Worm (Caenorhabditis elegans) whole organism, L4 larva: ENCODE measurements around the gene F21E9.2.

ENCODE experiments used
- F10B5.3 ChIP-seq: sonication (generic microtip); optimal IDR thresholded peaks from 2 replicates; lab custom pipeline; 2016; ENCODE audit warnings: mild to moderate bottlenecking, missing genetic modification characterization, missing compliant biosample characterization
- F37D6.2 ChIP-seq: sonication (generic microtip); optimal IDR thresholded peaks from 2 replicates; lab custom pipeline; 2016; ENCODE audit warnings: mild to moderate bottlenecking, missing genetic modification characterization, missing compliant biosample characterization
- T26A8.4 ChIP-seq: fragments of 200-800 bp; sonication (Bioruptor generic); IDR thresholded peaks from 2 replicates; pipeline ENCODE4 v1.3.6; 2022; ENCODE audit warnings: missing genetic modification characterization, missing compliant biosample characterization
- Y5F2A.4 ChIP-seq: fragments of 200-800 bp; sonication (Bioruptor generic); optimal IDR thresholded peaks from 2 replicates; lab custom pipeline; 2018; ENCODE audit warnings: mild to moderate bottlenecking, missing genetic modification characterization, missing compliant biosample characterization
- ZK337.2 ChIP-seq: fragments of 200-800 bp; sonication (Bioruptor generic); IDR thresholded peaks from 2 replicates; pipeline ENCODE4 v1.3.6; 2022; ENCODE audit warnings: missing genetic modification reagents, missing genetic modification characterization, missing compliant biosample characterization
- aha-1 ChIP-seq: fragments of 150-350 bp; peaks from one replicate; lab custom pipeline; 2014; ENCODE audit warnings: missing biosample characterization, missing genetic modification characterization
- ceh-20 ChIP-seq: fragments of 200-800 bp; sonication (Bioruptor generic); IDR thresholded peaks from 2 replicates; pipeline ENCODE4 v1.3.6; 2022; ENCODE audit warnings: missing genetic modification reagents, missing genetic modification characterization, missing compliant biosample characterization
- ceh-32 ChIP-seq: sonication (generic microtip); optimal IDR thresholded peaks from 2 replicates; lab custom pipeline; 2016; ENCODE audit warnings: mild to moderate bottlenecking, missing genetic modification characterization, missing compliant biosample characterization; ENCODE audit not compliant: poor library complexity
- ceh-62 ChIP-seq: sonication (generic microtip); optimal IDR thresholded peaks from 2 replicates; lab custom pipeline; 2017; ENCODE audit warnings: missing biosample characterization, missing genetic modification characterization
- ctbp-1 ChIP-seq: fragments of 200-800 bp; sonication (Bioruptor generic); IDR thresholded peaks from 2 replicates; pipeline ENCODE4 v1.3.6; 2022; ENCODE audit warnings: missing genetic modification reagents, missing genetic modification characterization, missing compliant biosample characterization
- dmd-8 ChIP-seq: fragments of 200-800 bp; sonication (Bioruptor generic); IDR thresholded peaks from 2 replicates; pipeline ENCODE4 v1.3.6; 2022; ENCODE audit warnings: missing genetic modification characterization, missing compliant biosample characterization
- dve-1 ChIP-seq: sonication (generic microtip); optimal IDR thresholded peaks from 2 replicates; lab custom pipeline; 2017; ENCODE audit warnings: antibody characterized with exemption, mild to moderate bottlenecking, missing genetic modification characterization, missing compliant biosample characterization; ENCODE audit not compliant: insufficient read depth
- egl-43 ChIP-seq: fragments of 200-800 bp; sonication (Bioruptor generic); IDR thresholded peaks from 2 replicates; pipeline ENCODE4 v1.3.6; 2022; ENCODE audit warnings: missing genetic modification reagents, missing genetic modification characterization, missing compliant biosample characterization
- fkh-10 ChIP-seq: fragments of 150-350 bp; optimal IDR thresholded peaks from 2 replicates; lab custom pipeline; 2014; ENCODE audit warnings: missing biosample characterization, missing genetic modification reagents, missing genetic modification characterization
- fos-1 ChIP-seq: fragments of 150-350 bp; optimal IDR thresholded peaks from 2 replicates; lab custom pipeline; 2014; ENCODE audit warnings: missing biosample characterization, missing genetic modification characterization
- hif-1 ChIP-seq, 2 experiments: sonication (generic microtip); optimal IDR thresholded peaks; 2 replicates each; lab custom pipeline; 2016 to 2017; ENCODE audit warnings: missing compliant biosample characterization in 2 of 2, missing genetic modification characterization in 2 of 2, missing genetic modification reagents in 2 of 2, missing genotype in 2 of 2, mild to moderate bottlenecking in 1 of 2
- hlh-11 ChIP-seq: fragments of 200-800 bp; sonication (Bioruptor generic); optimal IDR thresholded peaks from 2 replicates; lab custom pipeline; 2018; ENCODE audit warnings: mild to moderate bottlenecking, missing genetic modification characterization, missing compliant biosample characterization
- lim-7 ChIP-seq: fragments of 200-800 bp; sonication (Bioruptor generic); IDR thresholded peaks from 2 replicates; pipeline ENCODE4 v1.3.6; 2022; ENCODE audit warnings: missing genetic modification characterization, missing compliant biosample characterization
- lin-13 ChIP-seq: fragments of 150-350 bp; optimal IDR thresholded peaks from 2 replicates; lab custom pipeline; 2014; ENCODE audit warnings: missing biosample characterization, missing genetic modification reagents, missing genetic modification characterization
- lin-38 ChIP-seq: fragments of 200-800 bp; sonication (Bioruptor generic); IDR thresholded peaks from 2 replicates; pipeline ENCODE4 v1.3.6; 2022; ENCODE audit warnings: missing genetic modification reagents, missing genetic modification characterization, missing compliant biosample characterization
- lsy-2 ChIP-seq, 2 experiments: fragments of 150-350 bp in 1 of 2; sonication (generic microtip) in 1 of 2; optimal IDR thresholded peaks; 2 replicates each; lab custom pipeline; 2014 to 2017; ENCODE audit warnings: missing biosample characterization in 2 of 2, missing genetic modification characterization in 2 of 2
- madf-5 ChIP-seq, 2 experiments: fragments of 200-800 bp; sonication (Bioruptor generic); IDR thresholded peaks; 2 replicates each; pipeline ENCODE4 v1.3.6; 2022; ENCODE audit warnings: missing compliant biosample characterization in 2 of 2, missing genetic modification characterization in 2 of 2
- madf-9 ChIP-seq: fragments of 200-800 bp; sonication (Bioruptor generic); conservative IDR thresholded peaks from 2 replicates; pipeline ENCODE4 v1.3.6; 2022; ENCODE audit warnings: missing genetic modification reagents, missing genetic modification characterization, missing compliant biosample characterization
- mdl-1 ChIP-seq, 2 experiments: fragments of 150-350 bp in 1 of 2; sonication (generic microtip) in 1 of 2; optimal IDR thresholded peaks; 2 replicates each; lab custom pipeline; 2014 to 2017; ENCODE audit warnings: missing biosample characterization in 2 of 2, missing genetic modification characterization in 2 of 2
- mes-2 ChIP-seq: sonication (generic microtip); optimal IDR thresholded peaks from 2 replicates; lab custom pipeline; 2016; ENCODE audit warnings: missing genotype, mild to moderate bottlenecking, missing genetic modification characterization, missing compliant biosample characterization; ENCODE audit not compliant: poor library complexity, severe bottlenecking
- mxl-3 ChIP-seq: fragments of 200-800 bp; sonication (Bioruptor generic); optimal IDR thresholded peaks from 2 replicates; lab custom pipeline; 2018; ENCODE audit warnings: mild to moderate bottlenecking, missing genetic modification characterization, missing compliant biosample characterization
- nhr-11 ChIP-seq: fragments of 150-350 bp; optimal IDR thresholded peaks from 2 replicates; lab custom pipeline; 2014; ENCODE audit warnings: missing biosample characterization, missing genetic modification characterization
- nhr-111 ChIP-seq: fragments of 200-800 bp; sonication (Bioruptor generic); optimal IDR thresholded peaks from 2 replicates; lab custom pipeline; 2018; ENCODE audit warnings: mild to moderate bottlenecking, missing genetic modification characterization, missing compliant biosample characterization
- nhr-28 ChIP-seq: fragments of 150-350 bp; optimal IDR thresholded peaks from 2 replicates; lab custom pipeline; 2014; ENCODE audit warnings: missing biosample characterization, missing genetic modification characterization
- pha-4 ChIP-seq, 2 experiments: fragments of 150-350 bp in 1 of 2; fragments of 200-800 bp in 1 of 2; sonication (Bioruptor generic) in 1 of 2; IDR thresholded peaks in 1 of 2; optimal IDR thresholded peaks in 1 of 2; 2 replicates each; pipeline versions ENCODE4 v1.3.6 to Lab custom; 2014 to 2022; ENCODE audit warnings: missing genetic modification characterization in 2 of 2, missing genetic modification reagents in 2 of 2, missing biosample characterization in 1 of 2, missing compliant biosample characterization in 1 of 2
- php-3 ChIP-seq: fragments of 200-800 bp; sonication (Bioruptor generic); IDR thresholded peaks from 2 replicates; pipeline ENCODE4 v1.3.6; 2022; ENCODE audit warnings: missing genetic modification reagents, missing genetic modification characterization, missing compliant biosample characterization
- pqm-1 ChIP-seq: sonication (generic microtip); optimal IDR thresholded peaks from 2 replicates; lab custom pipeline; 2017; ENCODE audit warnings: missing biosample characterization, missing genetic modification characterization
- rbr-2 ChIP-seq: sonication (generic microtip); optimal IDR thresholded peaks from 2 replicates; lab custom pipeline; 2016; ENCODE audit warnings: missing genotype, missing genetic modification characterization, missing compliant biosample characterization
- saeg-2 ChIP-seq: fragments of 200-800 bp; sonication (Bioruptor generic); IDR thresholded peaks from 2 replicates; pipeline ENCODE4 v1.3.6; 2022; ENCODE audit warnings: missing genetic modification reagents, missing genetic modification characterization, missing compliant biosample characterization
- sdz-12 ChIP-seq: fragments of 200-800 bp; sonication (Bioruptor generic); optimal IDR thresholded peaks from 2 replicates; lab custom pipeline; 2018; ENCODE audit warnings: mild to moderate bottlenecking, missing genetic modification characterization, missing compliant biosample characterization
- set-16 ChIP-seq: fragments of 200-800 bp; sonication (Bioruptor generic); IDR thresholded peaks from 2 replicates; pipeline ENCODE4 v1.3.6; 2022; ENCODE audit warnings: missing genetic modification reagents, missing genetic modification characterization, missing compliant biosample characterization
- spr-3 ChIP-seq: fragments of 200-800 bp; sonication (Bioruptor generic); optimal IDR thresholded peaks from 2 replicates; lab custom pipeline; 2018; ENCODE audit warnings: mild to moderate bottlenecking, missing genetic modification characterization, missing compliant biosample characterization
- tra-1 ChIP-seq: fragments of 200-800 bp; sonication (Bioruptor generic); IDR thresholded peaks from 2 replicates; pipeline ENCODE4 v1.3.6; 2022; ENCODE audit warnings: missing genetic modification reagents, missing genetic modification characterization, missing compliant biosample characterization
- zfp-3 ChIP-seq: fragments of 200-800 bp; sonication (Bioruptor generic); conservative IDR thresholded peaks from 2 replicates; pipeline ENCODE4 v1.3.6; 2022; ENCODE audit warnings: missing genetic modification reagents, missing genetic modification characterization, missing compliant biosample characterization
- zip-11 ChIP-seq: fragments of 200-800 bp; sonication (Bioruptor generic); IDR thresholded peaks from 2 replicates; pipeline ENCODE4 v1.3.6; 2022; ENCODE audit warnings: missing genetic modification characterization, missing compliant biosample characterization
- zip-2 ChIP-seq: fragments of 150-350 bp; optimal IDR thresholded peaks from 2 replicates; lab custom pipeline; 2014; ENCODE audit warnings: missing biosample characterization, missing genetic modification characterization

F21E9.2 gene

DNA sequence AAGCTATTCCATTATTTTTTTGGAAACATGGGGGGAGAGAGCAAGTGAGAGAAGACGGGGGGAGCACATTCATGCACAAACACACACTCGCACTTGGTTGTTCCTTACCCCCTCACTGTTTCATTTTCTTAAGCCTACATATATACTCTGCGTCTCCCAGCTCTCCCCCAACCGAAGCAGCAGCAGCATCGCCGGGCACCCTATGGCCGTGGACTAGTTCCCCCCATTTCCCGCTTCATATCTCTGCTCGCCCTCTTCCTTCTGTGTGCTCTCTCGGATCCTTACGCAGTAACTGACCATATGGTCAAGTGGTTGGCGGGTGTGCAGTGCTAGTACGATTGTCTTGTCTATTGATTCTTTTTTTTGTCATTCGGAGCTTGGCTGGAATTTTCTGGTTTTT, 27.5 kb downstream of the F21E9.2 start (continued):
- peak; percentile 80 for TF ChIP-seq mxl-3 (GFP tag; lab: Kevin White, UChicago)
- no peak for TF ChIP-seq sdz-12 (GFP tag; lab: Kevin White, UChicago)
- no peak for TF ChIP-seq fos-1 (tag; lab: Kevin White, UChicago)
- peak; percentile 66 for TF ChIP-seq pqm-1 (tag; lab: Kevin White, UChicago)
- peak; percentile 53 for TF ChIP-seq F10B5.3
- 0 out of 2 replicates have a peak, but pooled peaks have one; percentile 56 for TF ChIP-seq saeg-2 (GFP tag; lab: Robert Waterston, UW)
- peak; percentile 92 for TF ChIP-seq hlh-11 (tag; lab: Kevin White, UChicago)
- peak; percentile 69 for TF ChIP-seq ctbp-1 (GFP tag; lab: Robert Waterston, UW)
- TF ChIP-seq zip-2 (tag; lab: Kevin White, UChicago) = no peak
- peak; percentile 33 for TF ChIP-seq F37D6.2 (tag; lab: Kevin White, UChicago)
- no peak for TF ChIP-seq ceh-32 (tag; lab: Kevin White, UChicago)
- TF ChIP-seq ZK337.2 = no peak
- TF ChIP-seq mdl-1 (tag; optimal IDR thresholded peaks at IDR 0.05; lab: Kevin White, UChicago) = peak in 1 of 2 experiments; percentile 64
- peak; percentile 10 for TF ChIP-seq spr-3
- peak in 1 of 2 experiments; percentile 46; a peak in 1 of 4 replicates for TF ChIP-seq madf-5 (GFP tag; IDR thresholded peaks at IDR 0.05; lab: Robert Waterston, UW)
- 0 out of 2 replicates have a peak, but pooled peaks have one; percentile 39 for TF ChIP-seq lim-7 (GFP tag; lab: Robert Waterston, UW)
- 0 out of 2 replicates have a peak, but pooled peaks have one; percentile 20 for TF ChIP-seq dmd-8
- TF ChIP-seq set-16 = peak; percentile 78
- peak; percentile 59 for TF ChIP-seq nhr-11 (tag; lab: Kevin White, UChicago)
- TF ChIP-seq madf-9 (GFP tag; lab: Robert Waterston, UW) = no peak
- peak; percentile 82 for TF ChIP-seq dve-1 (tag; lab: Kevin White, UChicago)
- peak; percentile 19; the same call in 1 of the 2 replicates for TF ChIP-seq ceh-20 (GFP tag; lab: Robert Waterston, UW)
- TF ChIP-seq lin-38 (GFP tag; lab: Robert Waterston, UW) = peak; percentile 44; the same call in 1 of the 2 replicates
- TF ChIP-seq fkh-10 = peak; percentile 84
- peak; percentile 46 to 80 for TF ChIP-seq lsy-2 (tag; optimal IDR thresholded peaks at IDR 0.05; lab: Kevin White, UChicago)
- no peak for TF ChIP-seq nhr-111
- TF ChIP-seq tra-1 (GFP tag; lab: Robert Waterston, UW) = peak; percentile 45; the same call in 1 of the 2 replicates
- TF ChIP-seq pha-4 (GFP tag; IDR thresholded peaks at IDR 0.05; lab: Robert Waterston, UW) = peak; percentile 44; the same call in 1 of the 2 replicates
- no peak for TF ChIP-seq pha-4 (tag; optimal IDR thresholded peaks at IDR 0.05; lab: Kevin White, UChicago)
- TF ChIP-seq T26A8.4 = peak; percentile 61; the same call in 1 of the 2 replicates
- TF ChIP-seq aha-1 (tag; lab: Kevin White, UChicago) = peak; percentile 96
- peak; percentile 83 for TF ChIP-seq egl-43 (GFP tag; lab: Robert Waterston, UW)
- TF ChIP-seq hif-1 (tag; optimal IDR thresholded peaks at IDR 0.05; lab: Kevin White, UChicago) = peak in 1 of 2 experiments; percentile 77
- no peak for TF ChIP-seq ceh-62
- TF ChIP-seq mes-2 (tag; lab: Kevin White, UChicago) = peak; percentile 91
- TF ChIP-seq rbr-2 (tag; lab: Kevin White, UChicago) = peak; percentile 78
- TF ChIP-seq lin-13 (GFP tag; lab: Kevin White, UChicago) = peak; percentile 65
- no peak for TF ChIP-seq zip-11
- peak; percentile 62 for TF ChIP-seq nhr-28 (tag; lab: Kevin White, UChicago)

DNA sequence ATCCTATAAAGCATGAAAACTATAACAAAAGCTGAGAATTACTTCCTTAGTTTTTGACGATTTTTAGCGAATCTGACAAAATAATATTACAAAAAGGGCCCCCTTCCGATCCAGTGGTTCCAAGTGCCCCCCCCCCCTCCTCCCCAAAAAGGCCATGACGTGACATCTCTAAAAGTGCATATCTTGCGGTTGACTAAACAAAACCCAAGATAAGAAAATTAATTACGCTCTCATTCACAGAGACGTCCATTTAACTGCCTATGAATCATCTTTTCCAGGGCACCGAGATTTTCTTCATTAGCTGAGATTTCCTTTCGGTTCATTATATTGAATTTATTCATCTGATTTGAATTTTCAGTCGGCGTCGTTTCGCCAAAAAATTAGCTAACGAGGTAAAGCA, 29.9 kb downstream of the F21E9.2 start, which contains the start of gene inso-1:
TSS of gene inso-1 (plus strand) at position 301 of the 400 bp plus-strand sequence.
- peak; percentile 33 for TF ChIP-seq aha-1 (tag; lab: Kevin White, UChicago)
- no peak for TF ChIP-seq fkh-10
- no peak for TF ChIP-seq Y5F2A.4
- no peak for TF ChIP-seq php-3
- TF ChIP-seq zfp-3 (GFP tag; lab: Robert Waterston, UW) = no peak
- TF ChIP-seq, all 104 proteins: peak for 1
